Worm (Caenorhabditis elegans): Measurements from ENCODE around the gene che-11.

The che-11 gene

DNA sequence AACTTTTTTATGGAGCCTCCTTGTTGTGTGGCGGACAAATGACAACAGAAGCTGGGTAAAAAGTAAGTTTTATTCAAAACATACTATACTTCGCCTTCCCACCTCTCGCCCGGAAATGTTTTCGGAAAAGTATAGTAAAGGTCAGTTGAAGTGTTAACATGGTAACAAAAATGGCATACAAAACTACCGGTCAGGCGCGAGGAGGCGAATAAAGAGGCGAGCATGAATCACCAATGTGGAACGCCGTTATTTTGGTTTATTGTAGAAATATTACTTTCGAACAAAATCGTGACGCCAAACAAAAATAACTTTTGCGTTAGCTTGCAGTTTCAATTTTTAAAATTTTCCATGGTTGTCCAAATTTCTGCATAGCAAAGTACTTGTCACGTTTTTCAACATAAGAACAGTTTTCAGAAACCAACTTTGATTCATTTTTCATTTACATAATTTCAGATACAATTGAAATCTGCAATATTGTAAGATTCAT lies 32.9 kb downstream of the che-11 start, which contains the start of gene C13C4.8:
TSS of gene C13C4.8 (plus strand) at position 437 of the 487 bp plus-strand sequence.
- TF ChIP-seq mec-3 (tag; optimal IDR thresholded peaks at IDR 0.05; ENCODE audit: borderline replicate concordance), result no peak
- TF ChIP-seq tbx-7 (tag; optimal IDR thresholded peaks at IDR 0.05), result no peak
- no peak for TF ChIP-seq ceh-31 (tag; optimal IDR thresholded peaks at IDR 0.05)
- no peak for TF ChIP-seq T23F11.4 (GFP tag; optimal IDR thresholded peaks at IDR 0.05)
- TF ChIP-seq sdc-2 (tag; optimal IDR thresholded peaks at IDR 0.05), result no peak
- no peak for TF ChIP-seq pag-3 (tag; optimal IDR thresholded peaks at IDR 0.05; ENCODE audit: borderline replicate concordance)
- TF ChIP-seq lim-6 (tag; optimal IDR thresholded peaks at IDR 0.05), result no peak
- no peak for TF ChIP-seq lin-11 (tag; optimal IDR thresholded peaks at IDR 0.05)
- TF ChIP-seq C08G9.2 (tag; optimal IDR thresholded peaks at IDR 0.05), result no peak

DNA sequence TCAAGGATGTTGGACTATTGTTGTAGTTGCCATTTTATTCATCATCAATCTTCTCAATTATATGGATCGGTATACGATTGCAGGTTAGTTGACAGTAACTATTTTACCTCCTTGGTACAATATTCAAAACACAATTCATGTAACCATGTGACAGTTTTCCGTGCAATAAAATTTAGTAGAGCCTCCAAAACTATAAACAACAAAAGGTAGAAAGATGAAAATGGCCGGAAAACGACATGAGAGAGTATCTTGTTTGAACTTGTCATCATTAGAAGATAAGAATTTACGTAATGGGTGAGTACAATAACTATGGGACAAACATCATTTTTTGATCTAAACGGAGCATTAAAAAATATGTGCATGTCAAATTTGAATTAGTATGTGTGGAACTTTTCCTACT lies 35.4 kb downstream of the che-11 start:
- no peak for TF ChIP-seq elt-2 (tag; optimal IDR thresholded peaks at IDR 0.05)
- TF ChIP-seq nhr-232 (tag; optimal IDR thresholded peaks at IDR 0.05), result no peak
- TF ChIP-seq sox-2 (GFP tag; IDR thresholded peaks at IDR 0.05), result no peak
- no peak for TF ChIP-seq tbx-2 (tag; optimal IDR thresholded peaks at IDR 0.05)
- TF ChIP-seq dve-1 (tag; optimal IDR thresholded peaks at IDR 0.05), result no peak
- no peak for TF ChIP-seq gmeb-2 (tag; optimal IDR thresholded peaks at IDR 0.05)
- TF ChIP-seq ceh-45 (GFP tag; IDR thresholded peaks at IDR 0.05), result no peak
- no peak for TF ChIP-seq pax-1 (tag; optimal IDR thresholded peaks at IDR 0.05)

DNA sequence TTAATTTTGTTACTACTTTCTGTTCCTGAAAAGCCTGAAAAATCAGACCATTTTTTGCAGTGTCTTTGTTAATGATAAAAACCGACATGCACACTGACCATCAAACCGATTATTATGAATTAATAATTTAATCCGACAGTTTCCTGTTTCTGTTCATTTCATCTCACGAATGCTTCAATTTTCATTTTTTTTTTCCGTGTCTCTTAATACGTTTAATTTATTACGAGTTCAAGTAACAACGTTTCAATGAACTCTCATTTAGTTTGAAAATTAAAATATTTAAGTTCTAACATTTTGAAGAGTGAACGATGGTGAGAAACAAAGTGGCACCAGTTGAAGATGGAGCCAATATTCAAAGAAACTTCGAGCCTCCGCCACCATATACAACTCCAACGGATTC lies 35.8 kb downstream of the che-11 start, which contains the start of gene spin-1:
TSS of gene spin-1 (plus strand) at position 301 of the 400 bp plus-strand sequence.
- TF ChIP-seq ceh-22 (tag; optimal IDR thresholded peaks at IDR 0.05) (no peak), fkh-10 (GFP tag; optimal IDR thresholded peaks at IDR 0.05) (no peak), ttx-3 (tag; optimal IDR thresholded peaks at IDR 0.05) (no peak), pat-9 (tag; optimal IDR thresholded peaks at IDR 0.05) (no peak), syd-9 (tag; optimal IDR thresholded peaks at IDR 0.05) (no peak), mec-3 (tag; optimal IDR thresholded peaks at IDR 0.05; ENCODE audit: borderline replicate concordance) (no peak), ceh-14 (tag; optimal IDR thresholded peaks at IDR 0.05) (no peak), ceh-31 (tag; optimal IDR thresholded peaks at IDR 0.05) (no peak), ceh-6 (GFP tag; optimal IDR thresholded peaks at IDR 0.05) (no peak)

ce11 chrV:12113726-12114125 lies 36.8 kb downstream of the che-11 start:
- TF ChIP-seq pros-1 (tag; optimal IDR thresholded peaks at IDR 0.05), result no peak
- no peak for TF ChIP-seq hlh-8 (tag; optimal IDR thresholded peaks at IDR 0.05)
- no peak for TF ChIP-seq ceh-22 (tag; optimal IDR thresholded peaks at IDR 0.05)
- no peak for TF ChIP-seq pat-9 (tag; optimal IDR thresholded peaks at IDR 0.05)
- no peak for TF ChIP-seq ets-4 (tag; optimal IDR thresholded peaks at IDR 0.05)
- TF ChIP-seq rnt-1 (tag; optimal IDR thresholded peaks at IDR 0.05), result no peak
- TF ChIP-seq Y22D7AL.16 (tag; optimal IDR thresholded peaks at IDR 0.05), result no peak
- no peak for TF ChIP-seq C38D4.7 (GFP tag; optimal IDR thresholded peaks at IDR 0.05)
- no peak for TF ChIP-seq eyg-1 (tag; optimal IDR thresholded peaks at IDR 0.05)
- TF ChIP-seq nhr-232 (tag; optimal IDR thresholded peaks at IDR 0.05), result no peak
- TF ChIP-seq ceh-19 (GFP tag; optimal IDR thresholded peaks at IDR 0.05), result no peak
- TF ChIP-seq ttx-3 (tag; optimal IDR thresholded peaks at IDR 0.05), result no peak
- TF ChIP-seq ceh-34 (tag; optimal IDR thresholded peaks at IDR 0.05), result no peak
- no peak for TF ChIP-seq lim-6 (tag; optimal IDR thresholded peaks at IDR 0.05)
- TF ChIP-seq pax-1 (tag; optimal IDR thresholded peaks at IDR 0.05), result no peak
- no peak for TF ChIP-seq fkh-6 (tag; optimal IDR thresholded peaks at IDR 0.05)
- TF ChIP-seq pha-2 (tag; optimal IDR thresholded peaks at IDR 0.05), result no peak
- no peak for TF ChIP-seq ceh-14 (tag; optimal IDR thresholded peaks at IDR 0.05)
- TF ChIP-seq unc-3 (GFP tag; conservative IDR thresholded peaks at IDR 0.05), result no peak
- no peak for TF ChIP-seq unc-3 (tag; optimal IDR thresholded peaks at IDR 0.05)
- TF ChIP-seq ceh-9 (tag; optimal IDR thresholded peaks at IDR 0.05), result no peak

All from whole organism, late embryonic.